Fruit fly (Drosophila melanogaster) whole organism, adult: Measurements from ENCODE around the gene Whamy.

Source experiments
- CG1620 ChIP-seq: fragments of 200-800 bp; sonication (Bioruptor generic); optimal IDR thresholded peaks from 2 replicates; lab custom pipeline; 2016; ENCODE audit warnings: missing biosample characterization, missing genetic modification characterization
- CG5204 ChIP-seq: fragments of 200-800 bp; sonication (Bioruptor generic); optimal IDR thresholded peaks from 2 replicates; lab custom pipeline; 2016; ENCODE audit warnings: missing biosample characterization, missing genetic modification characterization
- CG7045 ChIP-seq: fragments of 200-800 bp; sonication (Bioruptor generic); optimal IDR thresholded peaks from 2 replicates; lab custom pipeline; 2017; ENCODE audit warnings: missing biosample characterization, mild to moderate bottlenecking, missing genetic modification characterization
- Clk ChIP-seq: fragments of 200-800 bp; sonication (Bioruptor generic); optimal IDR thresholded peaks from 2 replicates; lab custom pipeline; 2017; ENCODE audit warnings: missing biosample characterization, missing genetic modification characterization
- Mnt ChIP-seq: fragments of 200-800 bp; sonication (Bioruptor generic); optimal IDR thresholded peaks from 2 replicates; lab custom pipeline; 2016; ENCODE audit warnings: missing biosample characterization, mild to moderate bottlenecking, missing genetic modification characterization
- bab1 ChIP-seq: fragments of 200-800 bp; sonication (Bioruptor generic); optimal IDR thresholded peaks from 3 replicates; lab custom pipeline; 2019; ENCODE audit warnings: missing biosample characterization, mild to moderate bottlenecking, missing genetic modification characterization, moderate library complexity
- kay ChIP-seq: fragments of 200-800 bp; sonication (Bioruptor generic); peaks from one replicate; lab custom pipeline; 2016; ENCODE audit warnings: missing biosample characterization, missing genetic modification characterization, borderline replicate concordance
- tj ChIP-seq: fragments of 200-800 bp; sonication (Bioruptor generic); optimal IDR thresholded peaks from 3 replicates; lab custom pipeline; 2017; ENCODE audit warnings: missing biosample characterization, mild to moderate bottlenecking, missing genetic modification characterization, moderate library complexity

DNA sequence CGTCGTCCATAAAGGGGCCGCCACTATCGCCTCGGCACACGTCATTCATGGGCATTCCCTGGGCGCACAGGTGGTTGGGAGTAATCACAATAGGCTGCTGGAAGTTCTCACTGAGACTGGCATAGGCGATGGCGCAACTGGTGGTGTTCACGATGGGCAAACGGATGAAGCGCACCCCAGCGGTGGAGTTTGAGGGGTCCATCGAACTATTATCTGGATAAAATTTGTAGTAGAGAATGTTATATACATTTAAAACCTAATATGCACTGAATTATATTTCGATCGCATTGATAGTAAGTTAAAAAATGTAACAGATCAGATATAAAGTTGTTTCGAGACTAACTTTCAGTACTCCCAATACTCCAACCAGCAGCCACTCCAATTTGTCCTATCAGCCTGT lies 31.0 kb downstream of the Whamy start, which contains the start of gene CG31415:
- no peak for TF ChIP-seq kay
- no peak for TF ChIP-seq Mnt (GFP tag; lab: Kevin White, UChicago)
- TF ChIP-seq CG1620 (GFP tag; lab: Kevin White, UChicago), result no peak
- no peak for TF ChIP-seq tj
- no peak for TF ChIP-seq CG5204 (GFP tag; lab: Kevin White, UChicago)
- no peak for TF ChIP-seq bab1
- no peak for TF ChIP-seq CG7045
- TF ChIP-seq Clk (GFP tag; lab: Kevin White, UChicago), result no peak
